Fruit fly (Drosophila melanogaster): ENCODE data around the gene LSm-4.

Gene LSm-4

DNA sequence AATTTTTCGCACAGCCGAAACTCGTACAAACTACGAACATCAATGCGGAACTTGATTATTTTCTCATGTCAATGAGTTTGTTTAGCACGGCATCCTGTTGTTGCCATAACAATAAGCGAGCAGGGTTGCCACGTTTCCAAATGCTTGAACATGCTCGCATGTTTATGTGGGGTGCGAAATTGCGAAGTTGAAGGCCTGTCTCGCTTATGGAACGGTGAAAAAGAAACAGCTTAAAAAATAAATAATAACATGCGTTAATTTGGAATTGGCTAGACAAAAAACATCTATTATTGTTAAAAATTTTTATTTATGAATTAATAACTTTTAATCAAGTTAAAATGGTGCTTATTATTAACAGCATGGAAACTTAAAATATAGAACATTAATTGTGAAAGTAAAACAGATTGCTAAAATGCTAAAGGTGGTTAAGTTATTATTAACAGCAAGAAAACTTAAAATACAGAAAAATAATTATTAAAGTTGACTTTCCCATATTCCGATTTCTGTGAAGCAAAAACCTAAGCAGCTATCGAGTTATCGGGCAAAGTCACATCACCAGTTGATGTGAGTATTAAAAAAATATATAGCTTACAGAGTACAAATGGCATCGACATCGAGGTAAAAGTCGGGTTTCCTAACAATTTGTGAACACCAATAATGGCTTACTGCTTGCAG lies 25.9 kb upstream of the LSm-4 start, which contains the start of the genes Bug22 and TfIIB (continued):
- TF ChIP-seq Hr3 (GFP tag; optimal IDR thresholded peaks at IDR 0.05) (peak; percentile 73), pho (GFP tag; optimal IDR thresholded peaks at IDR 0.05) (peak; percentile 69), CG11247 (GFP tag; IDR thresholded peaks at IDR 0.05) (peak; percentile 58; the same call in 1 of the 2 replicates), aop (GFP tag; IDR thresholded peaks at IDR 0.05) (no peak), CG9727 (GFP tag; optimal IDR thresholded peaks at IDR 0.05) (peak; percentile 72), lov (optimal IDR thresholded peaks at IDR 0.05) (no peak), lov (GFP tag; IDR thresholded peaks at IDR 0.05) (no peak), lmd (GFP tag; IDR thresholded peaks at IDR 0.05) (no peak; the same call in 1 of the 2 replicates), Sox100B (GFP tag; optimal IDR thresholded peaks at IDR 0.05) (peak; percentile 39), Bteb2 (GFP tag; optimal IDR thresholded peaks at IDR 0.05) (peak; percentile 46), Max (GFP tag; optimal IDR thresholded peaks at IDR 0.05) (peak; percentile 85), CG2202 (tag; optimal IDR thresholded peaks at IDR 0.05) (peak; percentile 21), Trl (optimal IDR thresholded peaks at IDR 0.05) (no peak), Trl (GFP tag; optimal IDR thresholded peaks at IDR 0.05) (peak; percentile 54), CG3163 (GFP tag; optimal IDR thresholded peaks at IDR 0.05) (peak; percentile 5), CG11723 (GFP tag; optimal IDR thresholded peaks at IDR 0.05) (peak; percentile 94), CG11085 (GFP tag; IDR thresholded peaks at IDR 0.05) (0 out of 2 replicates have a peak, but pooled peaks have one; percentile 44), CG10321 (GFP tag; IDR thresholded peaks at IDR 0.05) (no peak), sqz (GFP tag; optimal IDR thresholded peaks at IDR 0.05) (peak; percentile 76), Eip74EF (GFP tag; optimal IDR thresholded peaks at IDR 0.05) (peak in 1 of 2 experiments; percentile 56), crol (GFP tag; IDR thresholded peaks at IDR 0.05) (no peak), CG7987 (GFP tag; optimal IDR thresholded peaks at IDR 0.05) (peak; percentile 25), CG7372 (GFP tag; IDR thresholded peaks at IDR 0.05) (peak; percentile 17; the same call in 1 of the 2 replicates), Bdp1 (GFP tag; optimal IDR thresholded peaks at IDR 0.05) (peak; percentile 27), cas (GFP tag; IDR thresholded peaks at IDR 0.05) (no peak), lbe (GFP tag; optimal IDR thresholded peaks at IDR 0.05) (peak; percentile 31), HLHmδ (GFP tag; optimal IDR thresholded peaks at IDR 0.05) (peak; percentile 30), CG1832 (GFP tag; optimal IDR thresholded peaks at IDR 0.05) (no peak), trh (GFP tag; optimal IDR thresholded peaks at IDR 0.05) (peak; percentile 24), CG31441 (GFP tag; IDR thresholded peaks at IDR 0.05) (peak; percentile 79), nom (GFP tag; optimal IDR thresholded peaks at IDR 0.05) (peak; percentile 62), CG32772 (GFP tag; IDR thresholded peaks at IDR 0.05) (peak; percentile 45; the same call in 1 of the 2 replicates), Hsf (GFP tag; optimal IDR thresholded peaks at IDR 0.05) (peak; percentile 74), tll (GFP tag; optimal IDR thresholded peaks at IDR 0.05) (peak in 1 of 2 experiments; percentile 50), NC2β (GFP tag; optimal IDR thresholded peaks at IDR 0.05) (peak; percentile 70), NFAT (GFP tag; IDR thresholded peaks at IDR 0.05) (peak; percentile 76; the same call in 1 of the 2 replicates), CG10267 (tag; optimal IDR thresholded peaks at IDR 0.05) (peak; percentile 56), CG31365 (tag; optimal IDR thresholded peaks at IDR 0.05) (no peak), wor (GFP tag; IDR thresholded peaks at IDR 0.05) (no peak), prd (optimal IDR thresholded peaks at IDR 0.05) (no peak), prd (GFP tag; IDR thresholded peaks at IDR 0.05) (peak; percentile 68; the same call in 2 of the 3 replicates), grau (tag; optimal IDR thresholded peaks at IDR 0.05) (peak; percentile 73), z (GFP tag; IDR thresholded peaks at IDR 0.05) (no peak), her (GFP tag; optimal IDR thresholded peaks at IDR 0.05) (peak; percentile 25), TFAM (GFP tag; optimal IDR thresholded peaks at IDR 0.05) (no peak), otp (GFP tag; IDR thresholded peaks at IDR 0.05) (peak; percentile 78; the same call in 2 of the 3 replicates), bigmax (GFP tag; optimal IDR thresholded peaks at IDR 0.05) (no peak), CG13123 (GFP tag; optimal IDR thresholded peaks at IDR 0.05) (peak; percentile 65), Deaf1 (tag; optimal IDR thresholded peaks at IDR 0.05) (no peak), CG4854 (GFP tag; optimal IDR thresholded peaks at IDR 0.05) (peak; percentile 51), chm (GFP tag; IDR thresholded peaks at IDR 0.05) (peak; percentile 65; the same call in 1 of the 2 replicates)

All from whole organism, embryonic.